Worm (Caenorhabditis elegans): ENCODE data around the gene nlp-51.

DNA sequence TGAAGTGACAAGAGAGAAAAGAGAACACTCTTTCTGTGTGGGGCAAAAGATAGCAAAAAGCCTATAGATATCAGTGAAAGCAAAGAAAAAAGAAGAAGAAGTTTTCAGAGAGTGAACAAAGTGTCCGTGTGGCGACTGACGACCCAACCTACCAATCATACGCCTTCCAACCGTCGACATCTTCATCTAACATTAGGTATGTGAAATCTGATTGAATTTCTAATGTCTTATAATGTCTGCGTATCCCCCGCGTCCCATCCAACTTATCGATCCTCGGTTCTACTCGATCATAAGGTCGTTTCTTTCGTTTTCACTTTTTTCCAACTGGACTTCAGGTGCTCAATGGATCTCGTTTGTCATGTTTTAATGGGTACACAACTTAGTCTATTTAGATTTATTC, 12.2 kb downstream of the nlp-51 start:
- no peak for TF ChIP-seq flt-1 (GFP tag; IDR thresholded peaks at IDR 0.05)
- no peak for TF ChIP-seq ref-1 (GFP tag; conservative IDR thresholded peaks at IDR 0.05)
- TF ChIP-seq klf-2 (GFP tag; conservative IDR thresholded peaks at IDR 0.05) = no peak
- no peak for TF ChIP-seq ztf-23 (GFP tag; IDR thresholded peaks at IDR 0.05)
- TF ChIP-seq ztf-29 (GFP tag; IDR thresholded peaks at IDR 0.05) = no peak
